Worm (Caenorhabditis elegans) whole organism, L2 larva: ENCODE data around the gene attf-5.

ENCODE experiments used
- alr-1 ChIP-seq: fragments of 150-350 bp; optimal IDR thresholded peaks from 2 replicates; lab custom pipeline; 2014; ENCODE audit warnings: missing biosample characterization, missing genetic modification characterization
- elt-3 ChIP-seq: sonication (generic microtip); optimal IDR thresholded peaks from 2 replicates; lab custom pipeline; 2017; ENCODE audit warnings: missing biosample characterization, missing genetic modification characterization
- lin-13 ChIP-seq: fragments of 150-350 bp; optimal IDR thresholded peaks from 2 replicates; lab custom pipeline; 2014; ENCODE audit warnings: missing biosample characterization, missing genetic modification reagents, missing genetic modification characterization
- mab-5 ChIP-seq: fragments of 150-350 bp; optimal IDR thresholded peaks from 2 replicates; lab custom pipeline; 2014; ENCODE audit warnings: missing biosample characterization, missing genetic modification characterization
- mdl-1 ChIP-seq, 2 experiments: fragments of 150-350 bp in 1 of 2; sonication (generic microtip) in 1 of 2; optimal IDR thresholded peaks; 2 replicates each; lab custom pipeline; 2017; ENCODE audit warnings: missing biosample characterization in 2 of 2, missing genetic modification characterization in 2 of 2
- nhr-11 ChIP-seq: fragments of 150-350 bp; optimal IDR thresholded peaks from 2 replicates; lab custom pipeline; 2014; ENCODE audit warnings: missing biosample characterization, missing genetic modification characterization
- nhr-12 ChIP-seq: fragments of 150-350 bp; optimal IDR thresholded peaks from 2 replicates; lab custom pipeline; 2014; ENCODE audit warnings: missing biosample characterization, missing genetic modification characterization
- zag-1 ChIP-seq: fragments of 150-350 bp; optimal IDR thresholded peaks from 2 replicates; lab custom pipeline; 2014; ENCODE audit warnings: missing biosample characterization, missing genetic modification characterization

- no peak for TF ChIP-seq nhr-11 (tag; lab: Kevin White, UChicago)
- no peak for TF ChIP-seq mab-5 (tag; lab: Kevin White, UChicago)
- no peak for TF ChIP-seq nhr-12 (tag; lab: Kevin White, UChicago)
- no peak for TF ChIP-seq elt-3 (tag; lab: Kevin White, UChicago)
- TF ChIP-seq alr-1 (tag; lab: Kevin White, UChicago): no peak
- no peak for TF ChIP-seq zag-1 (tag; lab: Kevin White, UChicago)
- no peak for TF ChIP-seq lin-13 (GFP tag; lab: Kevin White, UChicago)
- no peak for TF ChIP-seq mdl-1 (tag; optimal IDR thresholded peaks at IDR 0.05; lab: Kevin White, UChicago)
Observed at ce11 chrX:784853-785252, 3.3 kb upstream of the attf-5 start, which contains the start of gene T04G9.6.
